Fruit fly (Drosophila melanogaster): ENCODE measurements around the gene Ice2.
A peak's percentile ranks its signal among the peaks of the same experiment; 100 is the strongest.

The Ice2 gene

dm6 chr3R:21111046-21111480 is 19.0 kb upstream of the Ice2 start, which contains the start of gene Rab11 (continued):
- TF ChIP-seq Blimp-1 (GFP tag; optimal IDR thresholded peaks at IDR 0.05): no peak
- no peak for TF ChIP-seq CG16779 (tag; optimal IDR thresholded peaks at IDR 0.05)
- TF ChIP-seq achi (GFP tag; optimal IDR thresholded peaks at IDR 0.05): peak; percentile 15
- TF ChIP-seq Hr39 (GFP tag; optimal IDR thresholded peaks at IDR 0.05): peak; percentile 47
- no peak for TF ChIP-seq CG10669 (GFP tag; optimal IDR thresholded peaks at IDR 0.05)
- TF ChIP-seq fd85E (GFP tag; optimal IDR thresholded peaks at IDR 0.05): no peak
- no peak for TF ChIP-seq CG6808 (GFP tag; optimal IDR thresholded peaks at IDR 0.05)
- peak; percentile 11 for TF ChIP-seq fkh (GFP tag; optimal IDR thresholded peaks at IDR 0.05)
- no peak for TF ChIP-seq Eip75B (GFP tag; optimal IDR thresholded peaks at IDR 0.05)
- TF ChIP-seq CG8632 (GFP tag; optimal IDR thresholded peaks at IDR 0.05): peak; percentile 11
- peak; percentile 45 for TF ChIP-seq lz (GFP tag; optimal IDR thresholded peaks at IDR 0.05)
- TF ChIP-seq Smox (GFP tag; optimal IDR thresholded peaks at IDR 0.05): no peak
- peak; percentile 31 for TF ChIP-seq CG6792 (GFP tag; optimal IDR thresholded peaks at IDR 0.05)
- peak; percentile 27 for TF ChIP-seq CG32006 (GFP tag; optimal IDR thresholded peaks at IDR 0.05)
- TF ChIP-seq CG1621 (tag; optimal IDR thresholded peaks at IDR 0.05): no peak
- peak; percentile 48 for TF ChIP-seq acj6 (GFP tag; optimal IDR thresholded peaks at IDR 0.05)
- TF ChIP-seq dsx (GFP tag; optimal IDR thresholded peaks at IDR 0.05; ENCODE audit: poor library complexity, severe bottlenecking): no peak
- no peak for TF ChIP-seq eg (GFP tag; IDR thresholded peaks at IDR 0.05)
- peak; percentile 8 for TF ChIP-seq Sox102F (GFP tag; optimal IDR thresholded peaks at IDR 0.05)
- peak; percentile 1 for TF ChIP-seq CG11762 (GFP tag; optimal IDR thresholded peaks at IDR 0.05; ENCODE audit: insufficient read depth)
- no peak for TF ChIP-seq ss (GFP tag; optimal IDR thresholded peaks at IDR 0.05)

dm6 chr3R:21111964-21112740 is 17.9 kb upstream of the Ice2 start:
- 0 out of 3 replicates have a peak, but pooled peaks have one; percentile 25 for TF ChIP-seq CG6163 (GFP tag; IDR thresholded peaks at IDR 0.05)
- TF ChIP-seq Ets21C (GFP tag; optimal IDR thresholded peaks at IDR 0.05): no peak
- TF ChIP-seq Gug (GFP tag; IDR thresholded peaks at IDR 0.05): 0 out of 2 replicates have a peak, but pooled peaks have one; percentile 25
- TF ChIP-seq Blimp-1 (GFP tag; optimal IDR thresholded peaks at IDR 0.05): peak; percentile 6
- peak; percentile 0 for TF ChIP-seq CG11902 (GFP tag; optimal IDR thresholded peaks at IDR 0.05)
- peak; percentile 45; the same call in 2 of the 3 replicates for TF ChIP-seq CG8119 (GFP tag; IDR thresholded peaks at IDR 0.05)
- TF ChIP-seq CG3032 (tag; optimal IDR thresholded peaks at IDR 0.05): no peak
- no peak for TF ChIP-seq CG10631 (GFP tag; optimal IDR thresholded peaks at IDR 0.05)
- TF ChIP-seq CG34406 (GFP tag; optimal IDR thresholded peaks at IDR 0.05): peak; percentile 47
- no peak for TF ChIP-seq CG6854 (GFP tag; optimal IDR thresholded peaks at IDR 0.05)
- no peak for TF ChIP-seq CG8319 (GFP tag; optimal IDR thresholded peaks at IDR 0.05)
- peak; percentile 47 for TF ChIP-seq OdsH (GFP tag; optimal IDR thresholded peaks at IDR 0.05)
- TF ChIP-seq Sox15 (GFP tag; optimal IDR thresholded peaks at IDR 0.05): peak; percentile 49
- TF ChIP-seq Lpt (GFP tag; optimal IDR thresholded peaks at IDR 0.05): peak; percentile 40
- TF ChIP-seq CG1621 (tag; optimal IDR thresholded peaks at IDR 0.05): no peak
- peak; percentile 31 for TF ChIP-seq cyc (GFP tag; optimal IDR thresholded peaks at IDR 0.05)
- peak; percentile 26 for TF ChIP-seq net (GFP tag; optimal IDR thresholded peaks at IDR 0.05)
- peak; percentile 5 for TF ChIP-seq CG7368 (GFP tag; optimal IDR thresholded peaks at IDR 0.05)
- peak in 1 of 2 experiments; percentile 37 for TF ChIP-seq ss (GFP tag; optimal IDR thresholded peaks at IDR 0.05)
- TF ChIP-seq CG6792 (GFP tag; optimal IDR thresholded peaks at IDR 0.05): peak; percentile 23
- TF ChIP-seq CG11762 (GFP tag; optimal IDR thresholded peaks at IDR 0.05; ENCODE audit: insufficient read depth): peak; percentile 10
- TF ChIP-seq CG6808 (GFP tag; optimal IDR thresholded peaks at IDR 0.05): peak; percentile 28
- TF ChIP-seq CG16779 (tag; optimal IDR thresholded peaks at IDR 0.05): peak; percentile 5
- TF ChIP-seq Eip93F (GFP tag; optimal IDR thresholded peaks at IDR 0.05): peak; percentile 61
- peak; percentile 49 for TF ChIP-seq Eip75B (GFP tag; optimal IDR thresholded peaks at IDR 0.05)
- no peak for TF ChIP-seq CG9139 (GFP tag; optimal IDR thresholded peaks at IDR 0.05)
- TF ChIP-seq spab (GFP tag; optimal IDR thresholded peaks at IDR 0.05): no peak
- peak; percentile 7 for TF ChIP-seq CG8632 (GFP tag; optimal IDR thresholded peaks at IDR 0.05)
- TF ChIP-seq CG6276 (GFP tag; optimal IDR thresholded peaks at IDR 0.05): peak; percentile 60
- peak; percentile 83 for TF ChIP-seq Eip78C (GFP tag)
- no peak for TF ChIP-seq pdm3 (GFP tag; optimal IDR thresholded peaks at IDR 0.05)
- peak; percentile 6 for TF ChIP-seq Ets96B (tag; optimal IDR thresholded peaks at IDR 0.05)
- peak; percentile 67 for TF ChIP-seq CG31627 (GFP tag; optimal IDR thresholded peaks at IDR 0.05)
- TF ChIP-seq topi (GFP tag; optimal IDR thresholded peaks at IDR 0.05): peak; percentile 52
- TF ChIP-seq CG3919 (GFP tag; optimal IDR thresholded peaks at IDR 0.05): peak; percentile 49
